Worm (Caenorhabditis elegans) whole organism, young adult: ENCODE data around the gene col-73.

ENCODE experiments used
- F10E7.11 ChIP-seq: sonication (generic microtip); optimal IDR thresholded peaks from 2 replicates; lab custom pipeline; 2017; ENCODE audit warnings: mild to moderate bottlenecking, missing genetic modification characterization, moderate library complexity, missing compliant biosample characterization
- T26A5.8 ChIP-seq: sonication (generic microtip); optimal IDR thresholded peaks from 2 replicates; lab custom pipeline; 2016; ENCODE audit warnings: missing genetic modification characterization, missing compliant biosample characterization
- ama-1 ChIP-seq, 3 experiments: fragments of 150-350 bp in 1 of 3; sonication (generic microtip) in 2 of 3; optimal IDR thresholded peaks; 2 replicates each; lab custom pipeline; 2014 to 2018; ENCODE audit warnings: missing biosample characterization in 2 of 3, missing genetic modification characterization in 2 of 3, missing genetic modification reagents in 2 of 3
- ceh-79 ChIP-seq: sonication (generic microtip); optimal IDR thresholded peaks from 2 replicates; lab custom pipeline; 2017; ENCODE audit warnings: mild to moderate bottlenecking, missing genetic modification characterization, missing compliant biosample characterization
- dpl-1 ChIP-seq: fragments of 150-350 bp; optimal IDR thresholded peaks from 2 replicates; lab custom pipeline; 2014; ENCODE audit warnings: missing biosample characterization, missing genetic modification reagents, missing genetic modification characterization
- fkh-3 ChIP-seq: sonication (generic microtip); optimal IDR thresholded peaks from 2 replicates; lab custom pipeline; 2016; ENCODE audit warnings: mild to moderate bottlenecking, missing genetic modification characterization, missing compliant biosample characterization
- hlh-12 ChIP-seq: sonication (generic microtip); optimal IDR thresholded peaks from 2 replicates; lab custom pipeline; 2016; ENCODE audit warnings: missing genetic modification characterization, missing compliant biosample characterization
- hlh-26 ChIP-seq: fragments of 200-800 bp; sonication (Bioruptor generic); conservative IDR thresholded peaks from 2 replicates; pipeline ENCODE4 v1.3.6; 2022; ENCODE audit warnings: missing genetic modification reagents, missing genetic modification characterization, missing compliant biosample characterization
- mel-28 ChIP-seq: sonication (generic microtip); optimal IDR thresholded peaks from 2 replicates; lab custom pipeline; 2016; ENCODE audit warnings: borderline replicate concordance, mild to moderate bottlenecking, missing genetic modification characterization, missing compliant biosample characterization
- nhr-120 ChIP-seq: fragments of 200-800 bp; sonication (Bioruptor generic); IDR thresholded peaks from 2 replicates; pipeline ENCODE4 v1.3.6; 2022; ENCODE audit warnings: missing genetic modification characterization, missing compliant biosample characterization
- zim-3 ChIP-seq: sonication (generic microtip); optimal IDR thresholded peaks from 2 replicates; lab custom pipeline; 2017; ENCODE audit warnings: mild to moderate bottlenecking, missing genetic modification characterization, moderate library complexity, missing compliant biosample characterization

DNA sequence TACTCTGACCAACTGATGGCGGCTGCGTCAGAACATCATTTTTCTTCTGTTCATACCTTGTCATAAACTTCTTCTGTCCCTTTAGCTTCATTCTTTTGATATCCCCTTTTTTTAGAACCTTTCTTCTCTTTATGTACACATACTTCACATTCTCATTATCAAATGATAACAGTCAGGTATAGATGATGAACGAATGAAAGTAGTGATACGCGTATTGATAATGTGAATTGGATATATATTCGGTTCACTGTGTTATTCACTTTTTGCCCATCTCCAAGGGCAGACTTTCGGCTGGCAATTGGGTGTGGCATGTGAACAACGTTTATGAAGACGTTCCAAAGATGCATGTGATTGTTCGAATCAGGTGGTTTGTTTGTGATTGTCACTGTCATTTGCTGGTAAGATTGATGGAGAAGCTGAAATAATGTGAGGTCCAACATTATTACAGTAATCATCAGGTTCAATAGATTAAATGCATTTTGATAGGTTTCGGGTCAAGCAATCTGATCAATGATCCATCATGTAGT, 1.5 kb upstream of the col-73 start, which contains the start of gene F11G11.15:
- TF ChIP-seq hlh-12 (tag; lab: Kevin White, UChicago), result no peak
- no peak for TF ChIP-seq F10E7.11 (tag; lab: Kevin White, UChicago)
- no peak for TF ChIP-seq ceh-79
- TF ChIP-seq nhr-120 (GFP tag; lab: Robert Waterston, UW), result no peak
- TF ChIP-seq mel-28 (tag; lab: Kevin White, UChicago), result no peak
- no peak for TF ChIP-seq hlh-26 (GFP tag; lab: Robert Waterston, UW)
- TF ChIP-seq ama-1 (optimal IDR thresholded peaks at IDR 0.05; lab: Kevin White, UChicago), result no peak
- TF ChIP-seq ama-1 (GFP tag; optimal IDR thresholded peaks at IDR 0.05; lab: Kevin White, UChicago), result no peak
- TF ChIP-seq dpl-1 (GFP tag; lab: Kevin White, UChicago), result no peak
- no peak for TF ChIP-seq fkh-3 (tag; lab: Kevin White, UChicago)
- TF ChIP-seq T26A5.8 (tag; lab: Kevin White, UChicago), result no peak
- TF ChIP-seq zim-3 (tag; lab: Kevin White, UChicago), result no peak
